Worm (Caenorhabditis elegans): Measurements from ENCODE around the gene F23D12.10.

DNA sequence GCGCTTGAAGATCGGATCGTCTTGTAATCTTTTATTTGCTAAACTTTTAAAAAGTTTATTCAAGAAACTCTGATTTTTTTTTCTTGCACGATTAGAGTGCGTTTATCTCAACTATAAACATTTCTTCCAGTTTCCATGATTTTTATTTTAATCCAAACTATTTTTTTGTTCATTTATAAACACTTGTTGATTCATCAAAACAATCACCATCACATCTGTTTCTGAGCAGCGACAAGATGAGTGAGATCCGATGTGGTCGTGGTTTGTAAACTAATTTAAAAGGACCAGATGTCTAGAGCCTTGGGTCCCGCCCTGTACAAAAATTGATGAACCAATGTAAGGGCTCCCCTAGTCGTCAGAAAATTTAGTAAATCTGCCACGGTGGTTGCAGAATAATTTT, 14.3 kb downstream of the F23D12.10 start:
- no peak for TF ChIP-seq lin-26 (GFP tag; IDR thresholded peaks at IDR 0.05)
- TF ChIP-seq aptf-3 (GFP tag; IDR thresholded peaks at IDR 0.05) = no peak
- TF ChIP-seq pha-4 (tag; optimal IDR thresholded peaks at IDR 0.05) = no peak

Data from whole organism, young adult.